Worm (Caenorhabditis elegans) whole organism, L4 larva: Measurements from ENCODE around the gene nhr-157.

Source experiments
- ama-1 ChIP-seq: fragments of 150-350 bp; optimal IDR thresholded peaks from 2 replicates; lab custom pipeline; 2014; ENCODE audit warnings: inconsistent platforms, mixed read lengths
- ceh-20 ChIP-seq: fragments of 200-800 bp; sonication (Bioruptor generic); IDR thresholded peaks from 2 replicates; pipeline ENCODE4 v1.3.6; 2022; ENCODE audit warnings: missing genetic modification reagents, missing genetic modification characterization, missing compliant biosample characterization
- gei-8 ChIP-seq: fragments of 200-800 bp; sonication (Bioruptor generic); optimal IDR thresholded peaks from 2 replicates; lab custom pipeline; 2018; ENCODE audit warnings: mild to moderate bottlenecking, missing genetic modification characterization, missing compliant biosample characterization
- php-3 ChIP-seq: fragments of 200-800 bp; sonication (Bioruptor generic); IDR thresholded peaks from 2 replicates; pipeline ENCODE4 v1.3.6; 2022; ENCODE audit warnings: missing genetic modification reagents, missing genetic modification characterization, missing compliant biosample characterization
- snpc-1.2 ChIP-seq: fragments of 200-800 bp; sonication (Bioruptor generic); IDR thresholded peaks from 2 replicates; pipeline ENCODE4 v1.3.6; 2022; ENCODE audit warnings: missing genetic modification reagents, missing genetic modification characterization, missing compliant biosample characterization

DNA sequence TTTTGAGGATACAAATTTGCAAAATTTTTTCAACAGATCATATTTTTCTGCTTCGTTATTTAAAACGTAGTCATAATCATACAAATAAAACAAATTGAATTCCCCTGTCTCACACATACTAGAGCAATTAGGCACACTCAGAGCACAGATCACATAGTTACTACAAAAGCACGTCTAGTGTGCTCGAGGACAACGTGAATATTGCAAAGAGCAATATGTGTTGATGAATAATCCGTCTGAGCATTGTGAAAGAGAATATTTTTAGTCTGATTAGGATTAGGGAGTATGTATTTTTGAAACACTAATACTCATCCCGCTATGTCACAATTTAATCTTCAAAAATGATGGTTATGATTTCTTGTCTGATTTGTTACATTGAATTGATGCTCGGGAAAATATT lies 8.4 kb upstream of the nhr-157 start:
- TF ChIP-seq ama-1 (lab: Kevin White, UChicago) (no peak), ceh-20 (GFP tag; lab: Robert Waterston, UW) (no peak), php-3 (GFP tag; lab: Robert Waterston, UW) (no peak), gei-8 (GFP tag; lab: Kevin White, UChicago) (no peak), snpc-1.2 (GFP tag; lab: Robert Waterston, UW) (no peak)
